Worm (Caenorhabditis elegans): ENCODE measurements around the gene plc-3.
"Not testable (repeated sequence)": the region's sequence is repeated elsewhere in the genome, so short reads cannot be mapped to it uniquely, and the experiment has no call there.

plc-3 gene

ce11 chrII:10220631-10221030 lies 2.0 kb upstream of the plc-3 start:
- no peak for TF ChIP-seq unc-62 (GFP tag; optimal IDR thresholded peaks at IDR 0.05)

DNA sequence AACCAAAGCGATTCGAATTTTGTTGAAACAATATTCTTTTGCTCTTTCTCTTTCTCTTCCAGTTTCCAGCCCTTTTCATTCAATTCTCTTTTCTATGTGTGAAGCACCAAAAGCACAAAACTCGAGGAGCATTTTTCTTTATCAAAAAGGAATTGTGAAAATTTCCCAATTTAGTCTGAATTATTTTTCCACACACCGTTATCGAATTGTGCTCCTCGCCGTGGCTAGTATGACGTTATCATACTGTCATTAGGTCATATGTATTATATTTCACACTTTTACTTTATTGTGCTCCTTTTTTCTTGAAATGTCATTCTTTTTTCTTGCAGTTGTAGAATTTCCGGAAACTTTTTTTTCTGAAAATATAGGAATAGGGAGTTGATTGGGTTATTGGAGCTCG lies 1.1 kb upstream of the plc-3 start:
- no peak for TF ChIP-seq unc-62 (GFP tag; optimal IDR thresholded peaks at IDR 0.05)

DNA sequence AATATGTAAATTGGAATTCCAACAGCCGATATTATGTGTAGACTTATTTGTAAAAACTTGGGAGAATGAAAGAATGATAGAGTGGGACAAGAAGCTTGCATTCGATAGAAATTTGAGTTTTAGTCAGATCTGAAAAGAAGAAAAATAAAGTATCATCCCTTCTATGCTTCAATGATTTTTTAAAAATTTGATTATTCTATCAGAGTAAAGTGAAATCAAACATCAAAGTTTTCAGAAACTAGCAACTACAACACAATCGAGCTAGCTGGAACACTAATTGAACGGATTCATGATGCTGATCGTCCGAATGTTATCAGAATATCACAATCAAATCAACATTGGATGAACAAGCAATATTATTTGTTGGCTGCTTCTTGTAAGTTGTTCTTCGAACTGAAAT lies 4.4 kb downstream of the plc-3 start, which contains the start of gene srh-135:
Gene srh-135, minus strand, starts transcription at position 101 of the 400 bp plus-strand sequence.
- TF ChIP-seq unc-62 (GFP tag; optimal IDR thresholded peaks at IDR 0.05): no peak

DNA sequence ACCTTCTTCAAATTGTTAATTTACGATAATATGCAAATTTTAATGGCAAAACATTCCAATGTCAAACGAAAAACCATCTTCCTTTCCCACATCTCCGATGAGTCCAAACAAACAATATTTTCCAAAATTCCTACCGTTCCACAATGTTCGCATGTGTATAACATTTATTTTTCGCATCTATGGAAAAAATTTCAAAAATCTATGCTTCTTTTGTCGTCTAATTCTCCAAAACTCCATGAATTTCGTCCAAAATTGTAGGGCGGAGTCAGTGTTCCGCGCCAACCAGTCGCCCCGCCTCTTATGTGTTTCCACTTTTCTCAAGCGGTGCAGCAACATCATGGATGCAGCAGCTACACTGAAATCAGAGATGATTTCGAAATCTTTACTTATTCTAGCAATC lies 8.3 kb downstream of the plc-3 start, which contains the start of gene T01E8.8:
Gene T01E8.8, plus strand, starts transcription at position 301 of the 400 bp plus-strand sequence.
- no peak for TF ChIP-seq unc-62 (GFP tag; optimal IDR thresholded peaks at IDR 0.05)

ce11 chrII:10231874-10232273 lies 9.2 kb downstream of the plc-3 start:
- TF ChIP-seq unc-62 (GFP tag; optimal IDR thresholded peaks at IDR 0.05): no peak

DNA sequence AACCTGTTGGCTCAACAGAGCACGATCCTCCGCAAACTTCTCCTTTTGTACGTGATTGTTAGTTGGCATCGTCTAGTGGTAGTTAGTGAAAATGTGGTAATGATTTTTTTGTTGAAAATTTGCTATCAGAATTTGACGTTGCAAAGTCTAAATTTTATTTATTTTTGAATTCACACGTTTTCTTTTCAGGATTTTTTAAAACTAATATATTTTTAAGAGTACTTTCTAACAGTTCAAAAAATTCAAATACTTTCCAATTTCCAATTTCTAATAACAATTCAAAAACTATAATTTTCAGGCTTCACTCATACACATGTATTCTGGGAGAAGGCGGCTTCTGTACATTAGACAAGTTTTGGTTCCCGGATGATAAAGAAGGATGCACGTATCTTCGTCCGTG lies 11.7 kb downstream of the plc-3 start, which contains the start of gene ubxn-5:
Gene ubxn-5, minus strand, starts transcription at position 101 of the 400 bp plus-strand sequence.
- TF ChIP-seq unc-62 (GFP tag; optimal IDR thresholded peaks at IDR 0.05): no peak

DNA sequence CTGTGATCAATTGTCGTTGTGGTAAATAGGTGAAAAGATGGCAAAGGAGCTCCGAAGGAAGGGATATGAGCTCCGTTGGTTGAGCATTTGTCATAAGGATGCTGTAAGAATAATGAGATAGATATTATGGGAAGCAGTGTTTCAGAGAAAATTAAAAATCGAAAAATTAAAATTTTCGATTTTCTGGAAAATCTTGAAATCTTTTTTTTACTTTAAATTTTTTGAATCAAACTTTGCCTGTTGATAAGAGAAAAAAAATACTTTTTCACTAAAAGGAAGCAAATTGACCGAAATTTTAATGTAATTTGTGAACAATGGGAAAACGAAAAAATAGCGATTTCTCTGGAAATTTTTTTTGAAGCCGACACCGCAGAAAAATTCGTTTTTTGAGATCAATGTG lies 16.9 kb downstream of the plc-3 start, which contains the start of gene mec-15:
Gene mec-15, minus strand, starts transcription at position 101 of the 400 bp plus-strand sequence.
- no peak for TF ChIP-seq unc-62 (GFP tag; optimal IDR thresholded peaks at IDR 0.05)

DNA sequence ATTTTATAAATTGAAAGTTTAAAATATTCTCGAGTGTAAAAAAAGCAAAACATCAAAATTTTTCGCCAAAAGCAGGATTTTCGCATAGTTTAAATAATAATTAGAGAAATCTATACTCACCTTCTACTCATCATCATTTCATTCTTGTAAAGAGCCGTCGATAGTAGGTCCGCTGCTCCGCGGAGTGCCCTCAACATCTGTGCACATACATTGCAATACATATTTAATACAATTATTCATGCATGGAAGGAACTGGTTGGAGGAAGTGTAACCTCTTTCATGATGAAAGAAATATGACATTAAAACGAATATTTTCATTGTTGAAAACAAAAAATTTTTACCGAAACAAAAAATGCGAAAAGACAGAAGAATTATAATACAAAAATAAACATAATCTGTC lies 19.6 kb downstream of the plc-3 start, which contains the start of gene mrps-14:
Gene mrps-14, minus strand, starts transcription at position 197 of the 400 bp plus-strand sequence.
- no peak for TF ChIP-seq unc-62 (GFP tag; optimal IDR thresholded peaks at IDR 0.05)

DNA sequence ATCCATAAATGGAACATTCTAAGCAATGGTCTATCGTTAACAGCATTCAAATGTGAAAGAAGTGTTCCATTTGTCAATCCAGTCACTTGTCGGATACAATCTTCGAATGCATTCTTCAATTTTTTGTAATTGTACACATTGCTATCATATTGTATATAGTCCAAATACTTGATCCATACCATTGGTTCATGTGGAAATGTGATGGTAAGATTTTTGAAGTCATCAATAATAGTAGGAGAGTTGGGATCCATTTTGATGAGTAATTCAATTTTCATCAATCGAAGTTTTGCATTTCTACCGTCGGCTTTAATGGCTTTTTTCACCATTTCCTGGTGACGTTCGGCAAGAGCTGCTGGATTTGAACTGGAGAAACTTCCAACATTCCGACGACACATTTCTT lies 22.9 kb downstream of the plc-3 start:
- TF ChIP-seq unc-62 (GFP tag; optimal IDR thresholded peaks at IDR 0.05): no peak

- no peak for TF ChIP-seq unc-62 (GFP tag; optimal IDR thresholded peaks at IDR 0.05)
Observed at ce11 chrII:10247154-10247553, 24.5 kb downstream of the plc-3 start.

ce11 chrII:10247594-10248283 lies 25.1 kb downstream of the plc-3 start, which contains the start of gene nrde-2:
TSS of gene nrde-2 (minus strand) at chrII:10247638.
- not testable (repeated sequence) for TF ChIP-seq unc-62 (GFP tag; optimal IDR thresholded peaks at IDR 0.05)

- TF ChIP-seq unc-62 (GFP tag; optimal IDR thresholded peaks at IDR 0.05): no peak
Observed at ce11 chrII:10248355-10249041, 25.8 kb downstream of the plc-3 start, which contains the start of gene atad-3. TSS of gene atad-3 (plus strand) at chrII:10248991.

DNA sequence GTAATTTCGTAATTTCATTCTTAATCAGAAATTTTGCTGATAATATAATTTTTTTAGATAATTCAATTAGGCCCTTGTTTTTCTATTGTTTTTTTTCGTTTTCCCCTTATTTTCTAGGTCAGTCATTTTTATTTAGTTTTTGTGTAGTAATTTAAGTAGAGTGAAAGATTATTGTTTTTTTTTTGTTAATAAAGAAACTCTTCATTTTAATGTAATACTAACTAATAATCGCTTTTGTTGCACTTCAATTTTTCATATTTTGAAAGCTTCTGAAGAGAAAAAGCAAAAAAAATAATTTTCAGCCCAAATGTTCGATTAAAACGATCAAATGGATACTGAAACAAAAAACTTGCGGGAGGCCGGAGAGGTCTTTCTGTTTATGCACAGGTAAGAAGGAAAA lies 28.3 kb downstream of the plc-3 start, which contains the start of gene F54B3.1:
Gene F54B3.1, plus strand, starts transcription at position 301 of the 400 bp plus-strand sequence.
- no peak for TF ChIP-seq unc-62 (GFP tag; optimal IDR thresholded peaks at IDR 0.05)

DNA sequence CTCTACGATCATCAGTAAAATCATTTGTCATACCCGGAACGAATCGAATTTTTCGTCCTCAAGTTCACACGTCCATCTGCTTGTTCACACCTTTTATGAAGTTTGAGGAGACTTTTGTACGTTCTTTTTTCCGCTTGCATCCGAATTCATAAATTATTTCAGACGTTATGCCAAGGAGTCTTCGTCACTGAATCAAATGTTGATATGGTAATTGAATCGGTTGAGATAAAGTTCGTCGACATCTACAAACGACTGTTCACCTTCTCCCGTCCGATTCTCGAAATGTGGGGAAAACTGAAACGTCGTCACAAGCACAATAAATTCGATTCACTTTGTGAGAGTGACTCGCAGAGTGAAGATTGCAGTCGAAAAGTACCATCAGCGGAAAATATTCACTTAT lies 29.4 kb downstream of the plc-3 start:
- no peak for TF ChIP-seq unc-62 (GFP tag; optimal IDR thresholded peaks at IDR 0.05)

- TF ChIP-seq unc-62 (GFP tag; optimal IDR thresholded peaks at IDR 0.05): no peak
Observed at ce11 chrII:10261261-10261660, 38.6 kb downstream of the plc-3 start.

DNA sequence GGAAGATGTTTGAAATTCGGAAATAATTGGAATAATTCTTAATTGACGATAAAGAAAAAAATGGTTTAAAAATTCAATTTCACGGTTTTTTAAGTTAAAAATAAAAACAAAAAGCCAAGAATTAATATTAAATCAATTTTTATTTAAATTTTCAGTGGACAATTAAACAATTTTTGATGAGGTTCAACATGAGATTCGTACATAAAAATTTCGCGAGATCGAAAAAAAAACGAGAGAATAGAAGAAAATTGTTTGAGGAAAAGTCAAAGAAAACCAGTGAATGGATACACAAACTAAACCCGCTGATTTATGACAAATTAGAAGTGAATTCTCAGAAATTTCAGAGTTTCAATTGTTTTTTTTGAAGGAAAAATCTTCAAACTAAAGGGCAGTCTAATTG lies 47.4 kb downstream of the plc-3 start, which contains the start of gene F54B3.2:
Gene F54B3.2, minus strand, starts transcription at position 101 of the 400 bp plus-strand sequence.
- no peak for TF ChIP-seq unc-62 (GFP tag; optimal IDR thresholded peaks at IDR 0.05)

Measured in whole organism, dauer.